Fruit fly (Drosophila melanogaster) whole organism, prepupa: ENCODE data around the gene sage.

Experiments used
- Blimp-1 ChIP-seq: fragments of 200-800 bp; sonication (Bioruptor generic); optimal IDR thresholded peaks from 3 replicates; lab custom pipeline; 2017; ENCODE audit warnings: missing biosample characterization, missing genetic modification characterization, mild to moderate bottlenecking, moderate library complexity, missing genetic modification reagents
- CG10631 ChIP-seq: fragments of 200-800 bp; sonication (Bioruptor generic); optimal IDR thresholded peaks from 2 replicates; lab custom pipeline; 2016; ENCODE audit warnings: missing biosample characterization, missing genetic modification characterization
- CG11294 ChIP-seq: fragments of 200-800 bp; sonication (Bioruptor generic); IDR thresholded peaks from 2 replicates; pipeline ENCODE4 v1.3.6; 2022; ENCODE audit warnings: missing biosample characterization, missing genetic modification characterization
- CG11762 ChIP-seq: fragments of 200-800 bp; sonication (Bioruptor generic); optimal IDR thresholded peaks from 3 replicates; lab custom pipeline; 2016; ENCODE audit warnings: missing biosample characterization, missing genetic modification characterization; ENCODE audit not compliant: insufficient read depth
- CG11902 ChIP-seq: fragments of 200-800 bp; sonication (Bioruptor generic); optimal IDR thresholded peaks from 3 replicates; lab custom pipeline; 2016; ENCODE audit warnings: missing biosample characterization, missing genetic modification characterization
- CG15336 ChIP-seq: fragments of 200-800 bp; sonication (Bioruptor generic); IDR thresholded peaks from 2 replicates; pipeline ENCODE4 v1.3.6; 2022; ENCODE audit warnings: missing biosample characterization, missing genetic modification characterization
- CG1621 ChIP-seq: fragments of 200-800 bp; sonication (Bioruptor generic); optimal IDR thresholded peaks from 3 replicates; lab custom pipeline; 2018; ENCODE audit warnings: missing biosample characterization, mild to moderate bottlenecking, missing genetic modification characterization
- CG16779 ChIP-seq: fragments of 200-800 bp; sonication (Bioruptor generic); optimal IDR thresholded peaks from 3 replicates; lab custom pipeline; 2017; ENCODE audit warnings: missing biosample characterization, mild to moderate bottlenecking, missing genetic modification characterization
- CG3032 ChIP-seq: fragments of 200-800 bp; optimal IDR thresholded peaks from 2 replicates; lab custom pipeline; 2019; ENCODE audit warnings: missing biosample characterization, mild to moderate bottlenecking, missing genetic modification characterization, moderate library complexity
- CG31627 ChIP-seq: fragments of 200-800 bp; sonication (Bioruptor generic); optimal IDR thresholded peaks from 3 replicates; lab custom pipeline; 2016; ENCODE audit warnings: missing biosample characterization, missing genetic modification characterization
- CG34406 ChIP-seq: fragments of 200-800 bp; sonication (Bioruptor generic); optimal IDR thresholded peaks from 3 replicates; lab custom pipeline; 2016; ENCODE audit warnings: missing biosample characterization, missing genetic modification characterization
- CG3919 ChIP-seq: fragments of 200-800 bp; sonication (Bioruptor generic); optimal IDR thresholded peaks from 3 replicates; lab custom pipeline; 2016; ENCODE audit warnings: missing biosample characterization, missing genetic modification characterization
- CG4318 ChIP-seq: fragments of 200-800 bp; sonication (Bioruptor generic); optimal IDR thresholded peaks from 3 replicates; lab custom pipeline; 2017; ENCODE audit warnings: missing biosample characterization, mild to moderate bottlenecking, missing genetic modification characterization
- CG6163 ChIP-seq: fragments of 200-800 bp; sonication (Bioruptor generic); IDR thresholded peaks from 3 replicates; pipeline ENCODE4 v1.3.6; 2022; ENCODE audit warnings: missing biosample characterization, missing genetic modification characterization
- CG6792 ChIP-seq: fragments of 200-800 bp; sonication (Bioruptor generic); optimal IDR thresholded peaks from 3 replicates; lab custom pipeline; 2016; ENCODE audit warnings: missing biosample characterization, missing genetic modification characterization
- CG6808 ChIP-seq: fragments of 200-800 bp; sonication (Bioruptor generic); optimal IDR thresholded peaks from 3 replicates; lab custom pipeline; 2017; ENCODE audit warnings: missing biosample characterization, missing genetic modification characterization, mild to moderate bottlenecking, moderate library complexity, missing genetic modification reagents
- CG6854 ChIP-seq: fragments of 200-800 bp; sonication (Bioruptor generic); optimal IDR thresholded peaks from 2 replicates; lab custom pipeline; 2017; ENCODE audit warnings: missing biosample characterization, mild to moderate bottlenecking, missing genetic modification characterization
- CG7368 ChIP-seq: fragments of 200-800 bp; sonication (Bioruptor generic); optimal IDR thresholded peaks from 3 replicates; lab custom pipeline; 2016; ENCODE audit warnings: missing biosample characterization, missing genetic modification characterization
- CG8119 ChIP-seq: fragments of 200-800 bp; sonication (Bioruptor generic); IDR thresholded peaks from 3 replicates; pipeline ENCODE4 v1.3.6; 2022; ENCODE audit warnings: missing biosample characterization, missing genetic modification characterization
- CG8319 ChIP-seq: fragments of 200-800 bp; sonication (Bioruptor generic); optimal IDR thresholded peaks from 3 replicates; lab custom pipeline; 2016; ENCODE audit warnings: missing biosample characterization, missing genetic modification characterization
- CG8632 ChIP-seq: fragments of 200-800 bp; sonication (Bioruptor generic); optimal IDR thresholded peaks from 3 replicates; lab custom pipeline; 2016; ENCODE audit warnings: missing biosample characterization, missing genetic modification characterization
- CG9139 ChIP-seq: fragments of 200-800 bp; sonication (Bioruptor generic); optimal IDR thresholded peaks from 3 replicates; lab custom pipeline; 2017; ENCODE audit warnings: missing biosample characterization, mild to moderate bottlenecking, missing genetic modification characterization
- Eip75B ChIP-seq: fragments of 200-800 bp; sonication (Bioruptor generic); optimal IDR thresholded peaks from 3 replicates; lab custom pipeline; 2016; ENCODE audit warnings: missing biosample characterization, missing genetic modification characterization
- Eip78C ChIP-seq: fragments of 200-800 bp; sonication (Bioruptor generic); peaks from one replicate; lab custom pipeline; 2016; ENCODE audit warnings: missing biosample characterization, missing genetic modification characterization
- Eip93F ChIP-seq: fragments of 200-800 bp; sonication (Bioruptor generic); optimal IDR thresholded peaks from 2 replicates; lab custom pipeline; 2016; ENCODE audit warnings: missing biosample characterization, mild to moderate bottlenecking, missing genetic modification characterization
- Ets21C ChIP-seq: fragments of 200-800 bp; sonication (Bioruptor generic); optimal IDR thresholded peaks from 3 replicates; lab custom pipeline; 2016; ENCODE audit warnings: missing biosample characterization, missing genetic modification characterization
- Gug ChIP-seq: fragments of 200-800 bp; sonication (Bioruptor generic); IDR thresholded peaks from 2 replicates; pipeline ENCODE4 v1.3.6; 2022; ENCODE audit warnings: missing biosample characterization, missing genetic modification characterization
- Hr38 ChIP-seq: sonication (Bioruptor generic); optimal IDR thresholded peaks from 2 replicates; lab custom pipeline; 2016; ENCODE audit warnings: missing biosample characterization, missing genetic modification characterization
- Hr39 ChIP-seq: fragments of 200-800 bp; sonication (Bioruptor generic); optimal IDR thresholded peaks from 2 replicates; lab custom pipeline; 2016; ENCODE audit warnings: missing biosample characterization, missing genetic modification characterization
- Hr4 ChIP-seq: fragments of 200-800 bp; sonication (Bioruptor generic); optimal IDR thresholded peaks from 3 replicates; lab custom pipeline; 2016; ENCODE audit warnings: missing biosample characterization, missing genetic modification characterization
- Met ChIP-seq: fragments of 200-800 bp; sonication (Bioruptor generic); optimal IDR thresholded peaks from 3 replicates; lab custom pipeline; 2016; ENCODE audit warnings: missing biosample characterization, missing genetic modification characterization
- OdsH ChIP-seq: fragments of 200-800 bp; sonication (Bioruptor generic); optimal IDR thresholded peaks from 3 replicates; lab custom pipeline; 2016; ENCODE audit warnings: missing biosample characterization, missing genetic modification characterization
- Smox ChIP-seq: fragments of 200-800 bp; sonication (Bioruptor generic); optimal IDR thresholded peaks from 3 replicates; lab custom pipeline; 2016; ENCODE audit warnings: missing biosample characterization, missing genetic modification characterization
- Sox14 ChIP-seq: fragments of 200-800 bp; sonication (Bioruptor generic); optimal IDR thresholded peaks from 3 replicates; lab custom pipeline; 2016; ENCODE audit warnings: missing biosample characterization, missing genetic modification characterization
- Sox15 ChIP-seq: fragments of 200-800 bp; sonication (Bioruptor generic); optimal IDR thresholded peaks from 3 replicates; lab custom pipeline; 2016; ENCODE audit warnings: missing biosample characterization, missing genetic modification characterization
- achi ChIP-seq: fragments of 200-800 bp; sonication (Bioruptor generic); optimal IDR thresholded peaks from 3 replicates; lab custom pipeline; 2016; ENCODE audit warnings: missing biosample characterization, missing genetic modification characterization
- acj6 ChIP-seq: fragments of 200-800 bp; sonication (Bioruptor generic); optimal IDR thresholded peaks from 3 replicates; lab custom pipeline; 2016; ENCODE audit warnings: missing biosample characterization, missing genetic modification characterization
- cyc ChIP-seq: fragments of 200-800 bp; sonication (Bioruptor generic); optimal IDR thresholded peaks from 3 replicates; lab custom pipeline; 2016; ENCODE audit warnings: missing biosample characterization, missing genetic modification characterization
- dac ChIP-seq: fragments of 200-800 bp; sonication (Bioruptor generic); optimal IDR thresholded peaks from 2 replicates; lab custom pipeline; 2017; ENCODE audit warnings: missing biosample characterization, mild to moderate bottlenecking, missing genetic modification characterization
- dsx ChIP-seq: fragments of 200-800 bp; optimal IDR thresholded peaks from 3 replicates; lab custom pipeline; 2019; ENCODE audit warnings: missing biosample characterization, mild to moderate bottlenecking, missing genetic modification characterization, moderate library complexity; ENCODE audit not compliant: poor library complexity, severe bottlenecking
- eg ChIP-seq: fragments of 200-800 bp; sonication (Bioruptor generic); IDR thresholded peaks from 3 replicates; pipeline ENCODE4 v1.3.6; 2022; ENCODE audit warnings: missing biosample characterization, missing genetic modification characterization
- esn ChIP-seq: fragments of 200-800 bp; sonication (Bioruptor generic); optimal IDR thresholded peaks from 2 replicates; lab custom pipeline; 2016; ENCODE audit warnings: missing biosample characterization, mild to moderate bottlenecking, missing genetic modification characterization, moderate library complexity
- fd59A ChIP-seq: fragments of 200-800 bp; sonication (Bioruptor generic); optimal IDR thresholded peaks from 2 replicates; lab custom pipeline; 2017; ENCODE audit warnings: missing biosample characterization, mild to moderate bottlenecking, missing genetic modification characterization, missing genetic modification reagents
- fd85E ChIP-seq: fragments of 200-800 bp; sonication (Bioruptor generic); optimal IDR thresholded peaks from 3 replicates; lab custom pipeline; 2016; ENCODE audit warnings: missing biosample characterization, missing genetic modification characterization
- fkh ChIP-seq: fragments of 200-800 bp; sonication (Bioruptor generic); optimal IDR thresholded peaks from 3 replicates; lab custom pipeline; 2017; ENCODE audit warnings: missing biosample characterization, mild to moderate bottlenecking, missing genetic modification characterization, moderate library complexity
- net ChIP-seq: fragments of 200-800 bp; sonication (Bioruptor generic); optimal IDR thresholded peaks from 3 replicates; lab custom pipeline; 2016; ENCODE audit warnings: missing biosample characterization, missing genetic modification characterization
- spab ChIP-seq: fragments of 200-800 bp; sonication (Bioruptor generic); optimal IDR thresholded peaks from 2 replicates; lab custom pipeline; 2017; ENCODE audit warnings: missing biosample characterization, mild to moderate bottlenecking, missing genetic modification characterization, missing genetic modification reagents
- ss ChIP-seq, 2 experiments: fragments of 200-800 bp; sonication (Bioruptor generic); optimal IDR thresholded peaks; 2 replicates in 1 of 2; 3 replicates in 1 of 2; lab custom pipeline; 2017 to 2018; ENCODE audit warnings: mild to moderate bottlenecking in 2 of 2, missing biosample characterization in 2 of 2, missing genetic modification characterization in 2 of 2, moderate library complexity in 1 of 2
- svp ChIP-seq: fragments of 200-800 bp; sonication (Bioruptor generic); peaks from one replicate; lab custom pipeline; 2016; ENCODE audit warnings: missing biosample characterization, missing genetic modification characterization
- topi ChIP-seq: fragments of 200-800 bp; sonication (Bioruptor generic); optimal IDR thresholded peaks from 3 replicates; lab custom pipeline; 2016; ENCODE audit warnings: missing biosample characterization, missing genetic modification characterization
- vri ChIP-seq: fragments of 200-800 bp; sonication (Bioruptor generic); optimal IDR thresholded peaks from 3 replicates; lab custom pipeline; 2016; ENCODE audit warnings: missing biosample characterization, mild to moderate bottlenecking, missing genetic modification characterization

The sage gene

dm6 chr3R:9237268-9238091 lies 26.5 kb downstream of the sage start, which contains the start of gene pum:
Gene pum (minus strand): TSS chr3R:9237682.
- no peak for TF ChIP-seq CG3919 (GFP tag; lab: Kevin White, UChicago)
- TF ChIP-seq achi: no peak
- TF ChIP-seq Sox14 (GFP tag; lab: Kevin White, UChicago): no peak
- no peak for TF ChIP-seq CG4318
- TF ChIP-seq fd59A (GFP tag; lab: Kevin White, UChicago): no peak
- TF ChIP-seq Blimp-1 (GFP tag; lab: Kevin White, UChicago): no peak
- TF ChIP-seq CG1621: peak; percentile 23
- TF ChIP-seq net (GFP tag; lab: Kevin White, UChicago): peak; percentile 14
- no peak for TF ChIP-seq Hr4 (GFP tag; lab: Kevin White, UChicago)
- no peak for TF ChIP-seq Gug (GFP tag; lab: Robert Waterston, UW)
- no peak for TF ChIP-seq CG7368 (GFP tag; lab: Kevin White, UChicago)
- peak; percentile 72 for TF ChIP-seq fkh (GFP tag; lab: Kevin White, UChicago)
- TF ChIP-seq OdsH (GFP tag; lab: Kevin White, UChicago): peak; percentile 14
- TF ChIP-seq Hr39: no peak
- TF ChIP-seq CG9139: peak; percentile 45
- TF ChIP-seq Ets21C: no peak
- no peak for TF ChIP-seq acj6 (GFP tag; lab: Kevin White, UChicago)
- TF ChIP-seq CG8119 (GFP tag; lab: Robert Waterston, UW): peak; percentile 70
- TF ChIP-seq CG6792 (GFP tag; lab: Kevin White, UChicago): no peak
- no peak for TF ChIP-seq CG11294 (GFP tag; lab: Robert Waterston, UW)
- peak; percentile 62 for TF ChIP-seq Eip78C (GFP tag; lab: Kevin White, UChicago)
- TF ChIP-seq svp (GFP tag; lab: Kevin White, UChicago): peak; percentile 32
- no peak for TF ChIP-seq topi (GFP tag; lab: Kevin White, UChicago)
- peak; percentile 11 for TF ChIP-seq Smox
- TF ChIP-seq CG15336 (GFP tag; lab: Robert Waterston, UW): peak; percentile 45; the same call in 1 of the 2 replicates
- peak; percentile 72 for TF ChIP-seq CG16779 (tag; lab: Kevin White, UChicago)
- no peak for TF ChIP-seq CG31627 (GFP tag; lab: Kevin White, UChicago)
- peak; percentile 83 for TF ChIP-seq CG6808 (GFP tag; lab: Kevin White, UChicago)
- TF ChIP-seq dac (GFP tag; lab: Kevin White, UChicago): no peak
- TF ChIP-seq vri (GFP tag; lab: Kevin White, UChicago): peak; percentile 26
- no peak for TF ChIP-seq CG11902 (GFP tag; lab: Kevin White, UChicago)
- TF ChIP-seq CG8319 (GFP tag; lab: Kevin White, UChicago): no peak
- TF ChIP-seq dsx (GFP tag; lab: Kevin White, UChicago): peak; percentile 10
- peak; percentile 28 for TF ChIP-seq CG6854 (GFP tag; lab: Kevin White, UChicago)
- no peak for TF ChIP-seq CG8632 (GFP tag; lab: Kevin White, UChicago)
- no peak for TF ChIP-seq spab
- TF ChIP-seq Met (GFP tag; lab: Kevin White, UChicago): no peak
- no peak for TF ChIP-seq Hr38 (GFP tag; lab: Kevin White, UChicago)
- TF ChIP-seq fd85E (GFP tag; lab: Kevin White, UChicago): no peak
- TF ChIP-seq esn (GFP tag; lab: Kevin White, UChicago): no peak
- no peak for TF ChIP-seq Sox15 (GFP tag; lab: Kevin White, UChicago)
- TF ChIP-seq ss (GFP tag; optimal IDR thresholded peaks at IDR 0.05; lab: Kevin White, UChicago): peak; percentile 77 to 78
- TF ChIP-seq CG10631 (GFP tag; lab: Kevin White, UChicago): no peak
- TF ChIP-seq CG11762: no peak
- TF ChIP-seq Eip75B (GFP tag; lab: Kevin White, UChicago): no peak
- no peak for TF ChIP-seq CG34406 (GFP tag; lab: Kevin White, UChicago)
- TF ChIP-seq eg: peak; percentile 58
- peak; percentile 18; the same call in 2 of the 3 replicates for TF ChIP-seq CG6163
- no peak for TF ChIP-seq Eip93F
- TF ChIP-seq CG3032 (tag; lab: Kevin White, UChicago): peak; percentile 47
- TF ChIP-seq cyc (GFP tag; lab: Kevin White, UChicago): peak; percentile 22
